Worm (Caenorhabditis elegans) whole organism, mixed stage, embryonic: ENCODE data around the gene gid-8.

Experiments used
- blmp-1 ChIP-seq: fragments of 150-350 bp; optimal IDR thresholded peaks from 2 replicates; lab custom pipeline; 2014; ENCODE audit warnings: missing biosample characterization, missing genetic modification characterization
- ceh-39 ChIP-seq: fragments of 150-350 bp; optimal IDR thresholded peaks from 2 replicates; lab custom pipeline; 2014; ENCODE audit warnings: missing biosample characterization, missing genetic modification characterization
- elt-3 ChIP-seq: fragments of 150-350 bp; optimal IDR thresholded peaks from 2 replicates; lab custom pipeline; 2014; ENCODE audit warnings: missing biosample characterization, missing genetic modification characterization
- flh-1 ChIP-seq: fragments of 200-800 bp; sonication (Bioruptor generic); optimal IDR thresholded peaks from 2 replicates; lab custom pipeline; 2018; ENCODE audit warnings: mild to moderate bottlenecking, missing genetic modification characterization, moderate library complexity, missing compliant biosample characterization
- hlh-1 ChIP-seq: fragments of 150-350 bp; optimal IDR thresholded peaks from 2 replicates; lab custom pipeline; 2014; ENCODE audit warnings: missing biosample characterization, missing genetic modification reagents, missing genetic modification characterization
- lin-13 ChIP-seq: fragments of 150-350 bp; optimal IDR thresholded peaks from 2 replicates; lab custom pipeline; 2014; ENCODE audit warnings: missing biosample characterization, missing genetic modification characterization
- nhr-237 ChIP-seq: fragments of 150-350 bp; optimal IDR thresholded peaks from 2 replicates; lab custom pipeline; 2014; ENCODE audit warnings: missing biosample characterization, missing genetic modification characterization
- nhr-28 ChIP-seq: fragments of 150-350 bp; optimal IDR thresholded peaks from 2 replicates; lab custom pipeline; 2014; ENCODE audit warnings: missing biosample characterization, missing genetic modification characterization
- snpc-4 ChIP-seq: fragments of 150-350 bp; optimal IDR thresholded peaks from 2 replicates; lab custom pipeline; 2014; ENCODE audit warnings: missing biosample characterization, missing genetic modification characterization
- sptf-1 ChIP-seq: sonication (generic microtip); optimal IDR thresholded peaks from 2 replicates; lab custom pipeline; 2017; ENCODE audit warnings: mild to moderate bottlenecking, missing genetic modification characterization, moderate library complexity, missing compliant biosample characterization
- unc-39 ChIP-seq: fragments of 150-350 bp; optimal IDR thresholded peaks from 2 replicates; lab custom pipeline; 2014; ENCODE audit warnings: missing biosample characterization, missing genetic modification characterization
- unc-62 ChIP-seq: fragments of 150-350 bp; optimal IDR thresholded peaks from 2 replicates; lab custom pipeline; 2014; ENCODE audit warnings: missing biosample characterization, missing genetic modification reagents, missing genetic modification characterization
- zip-8 ChIP-seq: fragments of 150-350 bp; optimal IDR thresholded peaks from 2 replicates; lab custom pipeline; 2014; ENCODE audit warnings: missing biosample characterization, missing genetic modification characterization

DNA sequence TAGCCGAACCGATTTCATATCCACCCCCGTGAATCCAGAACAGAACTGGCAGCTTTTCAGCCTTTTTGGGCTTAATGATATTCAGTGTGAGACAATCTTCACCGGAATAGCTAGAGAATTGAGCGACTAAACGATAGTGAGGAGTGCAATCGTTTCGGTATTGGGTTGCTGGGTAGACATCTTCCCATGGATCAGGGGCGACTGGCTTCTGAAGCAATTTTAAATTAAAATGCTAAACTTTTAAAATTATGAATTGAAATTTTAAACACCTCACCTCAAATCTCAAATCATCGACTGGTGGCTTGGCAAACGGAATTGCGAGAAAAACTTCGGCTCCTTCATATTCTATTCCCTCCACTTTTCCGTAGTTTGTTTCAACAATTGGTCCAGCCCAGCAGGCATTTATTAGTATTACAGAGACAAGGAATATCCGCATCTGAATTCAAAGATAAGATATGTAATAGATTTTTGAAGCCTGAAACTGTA is 35.8 kb upstream of the gid-8 start, which contains the start of gene ges-1:
- TF ChIP-seq blmp-1 (tag; lab: Kevin White, UChicago) (no peak), unc-62 (no peak), elt-3 (tag; lab: Kevin White, UChicago) (no peak), lin-13 (tag; lab: Kevin White, UChicago) (no peak), unc-39 (no peak), snpc-4 (tag; lab: Kevin White, UChicago) (no peak), nhr-237 (tag; lab: Kevin White, UChicago) (no peak), flh-1 (GFP tag; lab: Kevin White, UChicago) (no peak), zip-8 (no peak), nhr-28 (tag; lab: Kevin White, UChicago) (no peak), hlh-1 (no peak), ceh-39 (no peak), sptf-1 (tag; lab: Kevin White, UChicago) (no peak)
